Worm (Caenorhabditis elegans) whole organism, L4 larva: ENCODE data around the gene klf-3.

Experiments
- F26F4.8 ChIP-seq: fragments of 200-800 bp; sonication (Bioruptor generic); conservative IDR thresholded peaks from 2 replicates; pipeline ENCODE4 v1.3.6; 2022; ENCODE audit warnings: missing genetic modification characterization, missing compliant biosample characterization
- R02D3.7 ChIP-seq: fragments of 150-350 bp; sonication (generic microtip); optimal IDR thresholded peaks from 3 replicates; lab custom pipeline; 2014; ENCODE audit warnings: missing biosample characterization, missing genetic modification characterization
- daf-19 ChIP-seq: fragments of 200-800 bp; sonication (Bioruptor generic); conservative IDR thresholded peaks from 2 replicates; pipeline ENCODE4 v1.3.6; 2022; ENCODE audit warnings: missing genetic modification characterization, missing compliant biosample characterization
- dmd-8 ChIP-seq: fragments of 200-800 bp; sonication (Bioruptor generic); IDR thresholded peaks from 2 replicates; pipeline ENCODE4 v1.3.6; 2022; ENCODE audit warnings: missing genetic modification characterization, missing compliant biosample characterization
- dmd-9 ChIP-seq: fragments of 200-800 bp; sonication (Bioruptor generic); IDR thresholded peaks from 2 replicates; pipeline ENCODE4 v1.3.6; 2022; ENCODE audit warnings: missing genetic modification reagents, missing genetic modification characterization, missing compliant biosample characterization
- egl-27 ChIP-seq: sonication (generic microtip); optimal IDR thresholded peaks from 3 replicates; lab custom pipeline; 2017; ENCODE audit warnings: missing biosample characterization, missing genetic modification reagents, missing genetic modification characterization
- hlh-30 ChIP-seq: sonication (generic microtip); optimal IDR thresholded peaks from 2 replicates; lab custom pipeline; 2017; ENCODE audit warnings: antibody characterized with exemption, mild to moderate bottlenecking, missing genetic modification characterization, missing compliant biosample characterization; ENCODE audit not compliant: insufficient read depth
- madf-5 ChIP-seq, 2 experiments: fragments of 200-800 bp; sonication (Bioruptor generic); IDR thresholded peaks; 2 replicates each; pipeline ENCODE4 v1.3.6; 2022; ENCODE audit warnings: missing compliant biosample characterization in 2 of 2, missing genetic modification characterization in 2 of 2
- mdl-1 ChIP-seq, 2 experiments: fragments of 150-350 bp in 1 of 2; sonication (generic microtip) in 1 of 2; optimal IDR thresholded peaks; 2 replicates each; lab custom pipeline; 2014 to 2017; ENCODE audit warnings: missing biosample characterization in 2 of 2, missing genetic modification characterization in 2 of 2
- skn-1 ChIP-seq: fragments of 150-350 bp; optimal IDR thresholded peaks from 2 replicates; lab custom pipeline; 2014; ENCODE audit warnings: missing biosample characterization, missing genetic modification characterization
- unc-39 ChIP-seq: sonication (generic microtip); optimal IDR thresholded peaks from 2 replicates; lab custom pipeline; 2017; ENCODE audit warnings: missing biosample characterization, missing genetic modification characterization
- zag-1 ChIP-seq: fragments of 150-350 bp; optimal IDR thresholded peaks from 2 replicates; lab custom pipeline; 2014; ENCODE audit warnings: missing biosample characterization, missing genetic modification characterization
- zip-2 ChIP-seq: fragments of 150-350 bp; optimal IDR thresholded peaks from 2 replicates; lab custom pipeline; 2014; ENCODE audit warnings: missing biosample characterization, missing genetic modification characterization

DNA sequence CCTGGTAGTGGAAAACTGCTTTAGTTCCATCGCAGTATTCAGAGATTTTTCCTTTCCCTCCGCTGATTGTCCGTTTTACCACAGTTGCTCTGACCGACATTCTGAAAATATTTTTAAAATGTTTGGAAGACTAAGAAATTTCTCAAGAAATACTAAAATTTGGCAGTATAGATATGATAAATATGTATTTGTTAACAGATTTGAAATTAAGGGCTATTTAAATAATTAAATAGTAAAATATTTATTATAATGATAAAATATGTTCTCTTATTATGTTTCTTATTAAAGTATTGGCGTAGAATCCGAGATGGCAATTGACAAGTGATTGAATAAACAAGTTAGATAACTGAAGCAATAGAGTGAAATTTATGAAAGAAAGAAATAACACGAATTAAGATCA is 22.5 kb upstream of the klf-3 start, which contains the start of gene aipr-1:
- TF ChIP-seq daf-19: no peak
- no peak for TF ChIP-seq egl-27 (tag; lab: Kevin White, UChicago)
- TF ChIP-seq R02D3.7 (tag; lab: Kevin White, UChicago): no peak
- TF ChIP-seq zip-2: no peak
- no peak for TF ChIP-seq F26F4.8 (GFP tag; lab: Robert Waterston, UW)
- no peak for TF ChIP-seq hlh-30
- TF ChIP-seq mdl-1 (tag; optimal IDR thresholded peaks at IDR 0.05; lab: Kevin White, UChicago): no peak
- no peak for TF ChIP-seq zag-1
- no peak for TF ChIP-seq madf-5 (GFP tag; IDR thresholded peaks at IDR 0.05; lab: Robert Waterston, UW)
- TF ChIP-seq skn-1: no peak
- TF ChIP-seq dmd-9 (GFP tag; lab: Robert Waterston, UW): no peak
- no peak for TF ChIP-seq unc-39 (tag; lab: Kevin White, UChicago)
- TF ChIP-seq dmd-8 (GFP tag; lab: Robert Waterston, UW): no peak
